Worm (Caenorhabditis elegans) whole organism, young adult: ENCODE data around the gene cul-4.

Experiments used
- B0336.3 ChIP-seq: fragments of 200-800 bp; sonication (Bioruptor generic); IDR thresholded peaks from 2 replicates; pipeline ENCODE4 v1.3.6; 2022; ENCODE audit warnings: missing genetic modification characterization, missing compliant biosample characterization
- C06A6.2 ChIP-seq: fragments of 200-800 bp; sonication (Bioruptor generic); conservative IDR thresholded peaks from 2 replicates; pipeline ENCODE4 v1.3.6; 2022; ENCODE audit warnings: missing genetic modification characterization, missing compliant biosample characterization
- C17E4.6 ChIP-seq: fragments of 200-800 bp; sonication (Bioruptor generic); IDR thresholded peaks from 2 replicates; pipeline ENCODE4 v1.3.6; 2022; ENCODE audit warnings: missing genetic modification reagents, missing genetic modification characterization, missing compliant biosample characterization
- F22D6.2 ChIP-seq: sonication (generic microtip); optimal IDR thresholded peaks from 2 replicates; lab custom pipeline; 2016; ENCODE audit warnings: mild to moderate bottlenecking, missing genetic modification characterization, missing compliant biosample characterization
- F23B12.7 ChIP-seq: sonication (generic microtip); optimal IDR thresholded peaks from 2 replicates; lab custom pipeline; 2017; ENCODE audit warnings: missing genetic modification characterization, mild to moderate bottlenecking, missing compliant biosample characterization, antibody characterized with exemption, moderate library complexity; ENCODE audit not compliant: insufficient read depth
- F52B5.7 ChIP-seq: sonication (generic microtip); optimal IDR thresholded peaks from 2 replicates; lab custom pipeline; 2016; ENCODE audit warnings: mild to moderate bottlenecking, missing genetic modification characterization, missing compliant biosample characterization
- K11D2.4 ChIP-seq: fragments of 200-800 bp; sonication (Bioruptor generic); IDR thresholded peaks from 2 replicates; pipeline ENCODE4 v1.3.6; 2022; ENCODE audit warnings: missing genetic modification reagents, missing genetic modification characterization, missing compliant biosample characterization
- K12H6.12 ChIP-seq: fragments of 200-800 bp; sonication (Bioruptor generic); optimal IDR thresholded peaks from 2 replicates; lab custom pipeline; 2018; ENCODE audit warnings: mild to moderate bottlenecking, missing genetic modification characterization, missing compliant biosample characterization
- T07F8.4 ChIP-seq: sonication (generic microtip); optimal IDR thresholded peaks from 2 replicates; lab custom pipeline; 2016; ENCODE audit warnings: mild to moderate bottlenecking, missing genetic modification characterization, moderate library complexity, missing compliant biosample characterization
- T26A5.8 ChIP-seq: sonication (generic microtip); optimal IDR thresholded peaks from 2 replicates; lab custom pipeline; 2016; ENCODE audit warnings: missing genetic modification characterization, missing compliant biosample characterization
- aptf-2 ChIP-seq: fragments of 200-800 bp; sonication (Bioruptor generic); conservative IDR thresholded peaks from 2 replicates; pipeline ENCODE4 v1.3.6; 2022; ENCODE audit warnings: missing genetic modification reagents, missing genetic modification characterization, missing compliant biosample characterization
- atf-7 ChIP-seq: sonication (generic microtip); optimal IDR thresholded peaks from 2 replicates; lab custom pipeline; 2017; ENCODE audit warnings: mild to moderate bottlenecking, missing genetic modification characterization, missing compliant biosample characterization
- attf-5 ChIP-seq: fragments of 200-800 bp; sonication (Bioruptor generic); optimal IDR thresholded peaks from 2 replicates; lab custom pipeline; 2018; ENCODE audit warnings: mild to moderate bottlenecking, missing genetic modification characterization, missing compliant biosample characterization
- bed-1 ChIP-seq: fragments of 200-800 bp; sonication (Bioruptor generic); IDR thresholded peaks from 2 replicates; pipeline ENCODE4 v1.3.6; 2022; ENCODE audit warnings: missing genetic modification reagents, missing genetic modification characterization, missing compliant biosample characterization
- cebp-1 ChIP-seq, 2 experiments: fragments of 200-800 bp in 1 of 2; sonication (Bioruptor generic) in 1 of 2; sonication (generic microtip) in 1 of 2; IDR thresholded peaks in 1 of 2; optimal IDR thresholded peaks in 1 of 2; 2 replicates each; pipeline versions ENCODE4 v1.3.6 to Lab custom; 2017 to 2022; ENCODE audit warnings: missing compliant biosample characterization in 2 of 2, missing genetic modification characterization in 2 of 2, mild to moderate bottlenecking in 1 of 2, missing genetic modification reagents in 1 of 2, moderate library complexity in 1 of 2
- ceh-40 ChIP-seq: fragments of 200-800 bp; sonication (Bioruptor generic); IDR thresholded peaks from 2 replicates; pipeline ENCODE4 v1.3.6; 2022; ENCODE audit warnings: missing genetic modification characterization, missing compliant biosample characterization
- ceh-91 ChIP-seq: fragments of 200-800 bp; sonication (Bioruptor generic); IDR thresholded peaks from 2 replicates; pipeline ENCODE4 v1.3.6; 2022; ENCODE audit warnings: missing genetic modification reagents, missing genetic modification characterization, missing compliant biosample characterization
- chd-7 ChIP-seq: sonication (generic microtip); optimal IDR thresholded peaks from 2 replicates; lab custom pipeline; 2016; ENCODE audit warnings: mild to moderate bottlenecking, missing genetic modification characterization, moderate library complexity, missing compliant biosample characterization
- die-1 ChIP-seq: sonication (generic microtip); optimal IDR thresholded peaks from 2 replicates; lab custom pipeline; 2016; ENCODE audit warnings: missing genotype, mild to moderate bottlenecking, missing genetic modification characterization, missing compliant biosample characterization
- efl-1 ChIP-seq: fragments of 150-350 bp; optimal IDR thresholded peaks from 2 replicates; lab custom pipeline; 2014; ENCODE audit warnings: missing biosample characterization, missing genetic modification reagents, missing genetic modification characterization
- ets-4 ChIP-seq: fragments of 200-800 bp; sonication (Bioruptor generic); optimal IDR thresholded peaks from 2 replicates; lab custom pipeline; 2018; ENCODE audit warnings: mild to moderate bottlenecking, missing genetic modification characterization, missing compliant biosample characterization
- hlh-12 ChIP-seq: sonication (generic microtip); optimal IDR thresholded peaks from 2 replicates; lab custom pipeline; 2016; ENCODE audit warnings: missing genetic modification characterization, missing compliant biosample characterization
- hmg-1.2 ChIP-seq: fragments of 200-800 bp; sonication (Bioruptor generic); IDR thresholded peaks from 2 replicates; pipeline ENCODE4 v1.3.6; 2022; ENCODE audit warnings: missing genetic modification reagents, missing genetic modification characterization, missing compliant biosample characterization
- hrde-1 ChIP-seq: sonication (generic microtip); optimal IDR thresholded peaks from 2 replicates; lab custom pipeline; 2016; ENCODE audit warnings: missing genetic modification characterization, mild to moderate bottlenecking, missing compliant biosample characterization, moderate library complexity, missing genotype, missing genetic modification reagents, borderline replicate concordance
- let-607 ChIP-seq, 2 experiments: fragments of 200-800 bp in 1 of 2; sonication (Bioruptor generic) in 1 of 2; sonication (generic microtip) in 1 of 2; optimal IDR thresholded peaks; 2 replicates each; lab custom pipeline; 2016 to 2018; ENCODE audit warnings: mild to moderate bottlenecking in 2 of 2, missing compliant biosample characterization in 2 of 2, missing genetic modification characterization in 2 of 2, moderate library complexity in 2 of 2, missing genotype in 1 of 2
- lin-26 ChIP-seq: fragments of 200-800 bp; sonication (Bioruptor generic); IDR thresholded peaks from 2 replicates; pipeline ENCODE4 v1.3.6; 2022; ENCODE audit warnings: missing genetic modification reagents, missing genetic modification characterization, missing compliant biosample characterization
- lin-40 ChIP-seq: sonication (generic microtip); optimal IDR thresholded peaks from 2 replicates; lab custom pipeline; 2016; ENCODE audit warnings: missing genetic modification characterization, mild to moderate bottlenecking, missing compliant biosample characterization, missing genotype, missing genetic modification reagents
- madf-10 ChIP-seq: sonication (generic microtip); optimal IDR thresholded peaks from 2 replicates; lab custom pipeline; 2016; ENCODE audit warnings: mild to moderate bottlenecking, missing genetic modification characterization, missing compliant biosample characterization
- mcd-1 ChIP-seq: fragments of 200-800 bp; sonication (Bioruptor generic); IDR thresholded peaks from 2 replicates; pipeline ENCODE4 v1.3.6; 2022; ENCODE audit warnings: missing genetic modification reagents, missing genetic modification characterization, missing compliant biosample characterization
- mel-28 ChIP-seq: sonication (generic microtip); optimal IDR thresholded peaks from 2 replicates; lab custom pipeline; 2016; ENCODE audit warnings: borderline replicate concordance, mild to moderate bottlenecking, missing genetic modification characterization, missing compliant biosample characterization
- nfya-2 ChIP-seq: fragments of 200-800 bp; sonication (Bioruptor generic); IDR thresholded peaks from 2 replicates; pipeline ENCODE4 v1.3.6; 2022; ENCODE audit warnings: missing genetic modification reagents, missing genetic modification characterization, missing compliant biosample characterization
- nfyb-1 ChIP-seq: fragments of 200-800 bp; sonication (Bioruptor generic); IDR thresholded peaks from 2 replicates; pipeline ENCODE4 v1.3.6; 2022; ENCODE audit warnings: missing genetic modification reagents, missing genetic modification characterization, missing compliant biosample characterization
- nhr-120 ChIP-seq: fragments of 200-800 bp; sonication (Bioruptor generic); IDR thresholded peaks from 2 replicates; pipeline ENCODE4 v1.3.6; 2022; ENCODE audit warnings: missing genetic modification characterization, missing compliant biosample characterization
- nhr-179 ChIP-seq: sonication (generic microtip); optimal IDR thresholded peaks from 2 replicates; lab custom pipeline; 2016; ENCODE audit warnings: mild to moderate bottlenecking, missing genetic modification characterization, missing compliant biosample characterization
- nhr-90 ChIP-seq: sonication (generic microtip); optimal IDR thresholded peaks from 2 replicates; lab custom pipeline; 2016; ENCODE audit warnings: missing genotype, mild to moderate bottlenecking, missing genetic modification characterization, missing compliant biosample characterization
- pbrm-1 ChIP-seq: fragments of 200-800 bp; sonication (Bioruptor generic); IDR thresholded peaks from 2 replicates; pipeline ENCODE4 v1.3.6; 2022; ENCODE audit warnings: missing genetic modification reagents, missing genetic modification characterization, missing compliant biosample characterization
- pha-4 ChIP-seq: fragments of 150-350 bp; sonication (generic microtip); optimal IDR thresholded peaks from 2 replicates; lab custom pipeline; 2014; ENCODE audit warnings: missing biosample characterization, missing genetic modification reagents, missing genetic modification characterization
- snpc-1.3 ChIP-seq: sonication (generic microtip); optimal IDR thresholded peaks from 2 replicates; lab custom pipeline; 2017; ENCODE audit warnings: missing genetic modification characterization, mild to moderate bottlenecking, missing compliant biosample characterization, antibody characterized with exemption, moderate library complexity, missing genotype, missing genetic modification reagents; ENCODE audit not compliant: insufficient read depth
- snpc-4 ChIP-seq, 5 experiments: fragments of 150-350 bp in 1 of 5; sonication (generic microtip) in 4 of 5; optimal IDR thresholded peaks; 2 replicates each; lab custom pipeline; 2014 to 2018; ENCODE audit warnings: missing genetic modification characterization in 5 of 5, missing biosample characterization in 3 of 5, antibody characterized with exemption in 2 of 5, mild to moderate bottlenecking in 2 of 5, missing compliant biosample characterization in 2 of 5, missing genotype in 2 of 5, moderate library complexity in 2 of 5, missing genetic modification reagents in 1 of 5
- somi-1 ChIP-seq: fragments of 200-800 bp; sonication (Bioruptor generic); optimal IDR thresholded peaks from 2 replicates; lab custom pipeline; 2018; ENCODE audit warnings: mild to moderate bottlenecking, missing genetic modification characterization, missing compliant biosample characterization
- sptf-2 ChIP-seq: fragments of 200-800 bp; sonication (Bioruptor generic); optimal IDR thresholded peaks from 2 replicates; lab custom pipeline; 2018; ENCODE audit warnings: mild to moderate bottlenecking, missing genetic modification characterization, missing compliant biosample characterization
- tbp1 ChIP-seq: fragments of 200-800 bp; sonication (Bioruptor generic); optimal IDR thresholded peaks from 2 replicates; lab custom pipeline; 2018; ENCODE audit warnings: mild to moderate bottlenecking, missing genetic modification characterization, missing compliant biosample characterization
- tlf-1 ChIP-seq: fragments of 200-800 bp; sonication (Bioruptor generic); optimal IDR thresholded peaks from 2 replicates; lab custom pipeline; 2018; ENCODE audit warnings: mild to moderate bottlenecking, missing genetic modification characterization, missing compliant biosample characterization
- unc-62 ChIP-seq: fragments of 150-350 bp; optimal IDR thresholded peaks from 2 replicates; lab custom pipeline; 2014; ENCODE audit warnings: missing biosample characterization, missing genetic modification reagents, missing genetic modification characterization
- ztf-22 ChIP-seq: fragments of 200-800 bp; sonication (Bioruptor generic); optimal IDR thresholded peaks from 2 replicates; lab custom pipeline; 2018; ENCODE audit warnings: mild to moderate bottlenecking, missing genetic modification characterization, moderate library complexity, missing compliant biosample characterization
- ztf-26 ChIP-seq: sonication (generic microtip); optimal IDR thresholded peaks from 2 replicates; lab custom pipeline; 2017; ENCODE audit warnings: missing genetic modification characterization, missing compliant biosample characterization

cul-4 gene

ce11 chrII:7337469-7337893, 35.6 kb downstream of the cul-4 start:
- TF ChIP-seq nfyb-1, result peak; percentile 64; the same call in 1 of the 2 replicates
- no peak for TF ChIP-seq snpc-1.3 (tag; lab: Kevin White, UChicago)
- peak; percentile 82 for TF ChIP-seq chd-7
- peak; percentile 75 for TF ChIP-seq attf-5 (GFP tag; lab: Kevin White, UChicago)
- no peak for TF ChIP-seq hrde-1 (tag; lab: Kevin White, UChicago)
- TF ChIP-seq F22D6.2 (tag; lab: Kevin White, UChicago), result peak; percentile 86
- no peak for TF ChIP-seq mel-28 (tag; lab: Kevin White, UChicago)
- TF ChIP-seq aptf-2 (GFP tag; lab: Robert Waterston, UW), result 0 out of 2 replicates have a peak, but pooled peaks have one; percentile 10
- TF ChIP-seq ztf-26 (tag; lab: Kevin White, UChicago), result peak; percentile 95
- TF ChIP-seq somi-1 (GFP tag; lab: Kevin White, UChicago), result peak; percentile 82
- peak; percentile 8 for TF ChIP-seq ets-4 (GFP tag; lab: Kevin White, UChicago)
- peak; percentile 64 for TF ChIP-seq ztf-22 (GFP tag; lab: Kevin White, UChicago)
- no peak for TF ChIP-seq snpc-4 (GFP tag; optimal IDR thresholded peaks at IDR 0.05; lab: Kevin White, UChicago)
- peak in 2 of 4 experiments; percentile 9 to 61 for TF ChIP-seq snpc-4 (tag; optimal IDR thresholded peaks at IDR 0.05; lab: Kevin White, UChicago)
- TF ChIP-seq sptf-2 (GFP tag; lab: Kevin White, UChicago), result no peak
- peak; percentile 54; the same call in 1 of the 2 replicates for TF ChIP-seq K11D2.4 (GFP tag; lab: Robert Waterston, UW)
- peak; percentile 87 for TF ChIP-seq lin-40
- TF ChIP-seq hmg-1.2 (GFP tag; lab: Robert Waterston, UW), result peak; percentile 91
- peak; percentile 49 for TF ChIP-seq pha-4 (tag; lab: Kevin White, UChicago)
- TF ChIP-seq T26A5.8 (tag; lab: Kevin White, UChicago), result no peak
- no peak for TF ChIP-seq nfya-2 (GFP tag; lab: Robert Waterston, UW)
- TF ChIP-seq mcd-1 (GFP tag; lab: Robert Waterston, UW), result peak; percentile 45
- TF ChIP-seq F23B12.7 (tag; lab: Kevin White, UChicago), result peak; percentile 22
- TF ChIP-seq madf-10 (tag; lab: Kevin White, UChicago), result peak; percentile 18
- peak; percentile 68; the same call in 1 of the 2 replicates for TF ChIP-seq lin-26 (GFP tag; lab: Robert Waterston, UW)
- TF ChIP-seq C06A6.2 (GFP tag; lab: Robert Waterston, UW), result peak; percentile 76
- TF ChIP-seq hlh-12, result no peak
- TF ChIP-seq F52B5.7 (tag; lab: Kevin White, UChicago), result no peak
- peak; percentile 49 for TF ChIP-seq unc-62 (GFP tag; lab: Kevin White, UChicago)
- no peak for TF ChIP-seq nhr-179
- peak; percentile 88 for TF ChIP-seq B0336.3 (GFP tag; lab: Robert Waterston, UW)
- TF ChIP-seq ceh-40 (GFP tag; lab: Robert Waterston, UW), result no peak
- no peak for TF ChIP-seq ceh-91 (GFP tag; lab: Robert Waterston, UW)
- peak; percentile 86 for TF ChIP-seq atf-7 (tag; lab: Kevin White, UChicago)
- TF ChIP-seq bed-1, result no peak
- peak; percentile 66 for TF ChIP-seq die-1 (tag; lab: Kevin White, UChicago)
- TF ChIP-seq K12H6.12 (tag; lab: Kevin White, UChicago), result peak; percentile 74
- TF ChIP-seq efl-1, result no peak
- no peak for TF ChIP-seq C17E4.6
- no peak for TF ChIP-seq T07F8.4 (tag; lab: Kevin White, UChicago)
- TF ChIP-seq let-607 (tag; optimal IDR thresholded peaks at IDR 0.05; lab: Kevin White, UChicago), result peak; percentile 42 to 60
- TF ChIP-seq tbp1 (GFP tag; lab: Kevin White, UChicago), result peak; percentile 27
- TF ChIP-seq nhr-120 (GFP tag; lab: Robert Waterston, UW), result no peak
- peak; percentile 53 for TF ChIP-seq tlf-1 (GFP tag; lab: Kevin White, UChicago)
- peak; percentile 49; the same call in 1 of the 2 replicates for TF ChIP-seq pbrm-1 (GFP tag; lab: Robert Waterston, UW)
- TF ChIP-seq cebp-1 (GFP tag; IDR thresholded peaks at IDR 0.05; lab: Robert Waterston, UW), result peak; percentile 44; the same call in 1 of the 2 replicates
- no peak for TF ChIP-seq cebp-1 (tag; optimal IDR thresholded peaks at IDR 0.05; lab: Kevin White, UChicago)
- TF ChIP-seq nhr-90, result peak; percentile 70
